Worm (Caenorhabditis elegans): ENCODE measurements around the gene C05C8.1.

Gene C05C8.1

DNA sequence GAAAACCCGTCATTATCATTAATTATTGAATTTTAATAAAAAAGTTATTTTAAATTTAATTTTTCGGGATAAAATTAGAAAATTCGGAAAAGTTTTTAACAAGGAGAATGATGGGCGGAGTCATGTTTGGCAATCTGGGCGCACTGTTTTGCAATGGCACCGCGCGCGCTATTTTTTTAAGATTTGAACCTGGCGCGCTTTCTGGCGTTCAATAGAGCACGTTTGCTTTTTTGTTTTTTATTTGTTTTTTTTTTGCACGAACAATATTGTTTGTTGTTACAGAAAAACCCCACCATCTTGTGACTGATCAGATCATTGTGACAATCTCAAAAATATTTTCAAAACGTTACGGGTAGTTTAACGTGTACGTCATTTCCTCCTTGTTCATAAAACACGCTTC lies 2.4 kb upstream of the C05C8.1 start, which contains the start of gene hyls-1 (continued):
- TF ChIP-seq grh-1 (GFP tag; IDR thresholded peaks at IDR 0.05) (peak; percentile 77), lin-35 (GFP tag; optimal IDR thresholded peaks at IDR 0.05) (peak; percentile 94 to 97), aly-2 (tag; optimal IDR thresholded peaks at IDR 0.05) (peak; percentile 32), pax-3 (tag; optimal IDR thresholded peaks at IDR 0.05) (no peak), tbx-2 (tag; optimal IDR thresholded peaks at IDR 0.05) (peak; percentile 88), hlh-17 (GFP tag; optimal IDR thresholded peaks at IDR 0.05; ENCODE audit: borderline replicate concordance) (no peak), nhr-20 (tag; optimal IDR thresholded peaks at IDR 0.05) (peak; percentile 91), sox-4 (tag; optimal IDR thresholded peaks at IDR 0.05) (peak; percentile 8), nhr-11 (tag; optimal IDR thresholded peaks at IDR 0.05) (peak; percentile 48), ets-5 (GFP tag; IDR thresholded peaks at IDR 0.05) (no peak), zip-4 (GFP tag; optimal IDR thresholded peaks at IDR 0.05) (no peak), ceh-63 (GFP tag; optimal IDR thresholded peaks at IDR 0.05) (no peak), lin-39 (tag; optimal IDR thresholded peaks at IDR 0.05) (peak; percentile 74), pag-3 (tag; optimal IDR thresholded peaks at IDR 0.05; ENCODE audit: borderline replicate concordance, insufficient read depth) (no peak), nhr-19 (GFP tag; conservative IDR thresholded peaks at IDR 0.05) (peak; percentile 91), lir-3 (tag; optimal IDR thresholded peaks at IDR 0.05; ENCODE audit: poor library complexity) (peak; percentile 74), ama-1 (optimal IDR thresholded peaks at IDR 0.05) (no peak), isw-1 (GFP tag; IDR thresholded peaks at IDR 0.05) (peak; percentile 88), tlp-1 (tag; optimal IDR thresholded peaks at IDR 0.05) (no peak), unc-86 (tag; optimal IDR thresholded peaks at IDR 0.05) (peak; percentile 81), jun-1 (tag; optimal IDR thresholded peaks at IDR 0.05) (peak; percentile 64), C16A3.4 (tag; optimal IDR thresholded peaks at IDR 0.05) (peak; percentile 89), fos-1 (tag; optimal IDR thresholded peaks at IDR 0.05) (peak; percentile 52), hpl-2 (GFP tag; optimal IDR thresholded peaks at IDR 0.05) (peak; percentile 75), sup-37 (GFP tag; optimal IDR thresholded peaks at IDR 0.05) (peak; percentile 35), nhr-237 (tag; optimal IDR thresholded peaks at IDR 0.05) (peak; percentile 51), mab-9 (GFP tag; IDR thresholded peaks at IDR 0.05) (no peak), ces-1 (GFP tag; optimal IDR thresholded peaks at IDR 0.05) (no peak), snu-23 (GFP tag; optimal IDR thresholded peaks at IDR 0.05) (peak; percentile 92), nhr-28 (tag; optimal IDR thresholded peaks at IDR 0.05) (no peak), ceh-90 (tag; optimal IDR thresholded peaks at IDR 0.05) (no peak), unc-130 (tag; optimal IDR thresholded peaks at IDR 0.05) (peak; percentile 78), irx-1 (tag; optimal IDR thresholded peaks at IDR 0.05) (peak; percentile 86), alr-1 (tag; optimal IDR thresholded peaks at IDR 0.05; ENCODE audit: borderline replicate concordance) (no peak)

DNA sequence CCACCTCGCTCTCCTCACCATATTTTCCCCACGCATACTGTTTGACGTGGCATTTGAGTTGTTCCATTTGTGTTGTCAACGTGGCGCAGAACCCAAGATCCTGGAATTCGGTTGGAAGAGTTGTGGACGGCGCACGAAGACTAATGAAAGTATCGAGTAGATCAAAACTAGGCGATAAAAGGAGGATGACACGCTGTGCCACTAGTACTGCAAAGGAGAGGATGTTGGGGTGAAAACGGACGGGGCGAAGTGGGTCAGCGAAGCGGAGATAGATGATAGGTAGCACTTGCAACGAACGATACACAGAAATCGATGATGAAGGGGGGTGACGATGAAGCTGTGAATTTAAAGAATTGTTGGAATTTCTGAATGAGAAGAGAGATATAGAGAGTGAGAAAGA lies 7.4 kb downstream of the C05C8.1 start, which contains the start of gene C05C8.7:
C05C8.7 (minus strand) TSS at position 100 of the 400 bp plus-strand sequence.
- TF ChIP-seq lin-13 (GFP tag; optimal IDR thresholded peaks at IDR 0.05) (no peak), hlh-4 (tag; optimal IDR thresholded peaks at IDR 0.05) (no peak), blmp-1 (tag; optimal IDR thresholded peaks at IDR 0.05) (peak; percentile 92)

ce11 chrV:7248227-7248953 lies 8.8 kb downstream of the C05C8.1 start:
- TF ChIP-seq ces-1 (GFP tag; optimal IDR thresholded peaks at IDR 0.05) (no peak), nhr-85 (tag) (peak; percentile 58), elt-3 (tag; optimal IDR thresholded peaks at IDR 0.05) (peak in 1 of 6 experiments; percentile 48)

All from whole organism, L1 larva.